Fruit fly (Drosophila melanogaster) whole organism, embryonic: ENCODE data around the gene Tti1.

Experiments
- CG1024 ChIP-seq: fragments of 200-800 bp; sonication (Bioruptor generic); IDR thresholded peaks from 2 replicates; pipeline ENCODE4 v1.3.6; 2022; ENCODE audit warnings: missing biosample characterization, missing genetic modification characterization
- CG11723 ChIP-seq: fragments of 200-800 bp; sonication (Bioruptor generic); optimal IDR thresholded peaks from 2 replicates; lab custom pipeline; 2017; ENCODE audit warnings: missing biosample characterization, mild to moderate bottlenecking, missing genetic modification characterization
- CG14860 ChIP-seq: fragments of 200-800 bp; sonication (Bioruptor generic); IDR thresholded peaks from 3 replicates; pipeline ENCODE4 v1.3.6; 2022; ENCODE audit warnings: missing biosample characterization, missing genetic modification characterization; ENCODE audit not compliant: partially characterized antibody
- CG18599 ChIP-seq: fragments of 200-800 bp; sonication (Bioruptor generic); optimal IDR thresholded peaks from 3 replicates; lab custom pipeline; 2017; ENCODE audit warnings: missing biosample characterization, missing genetic modification characterization, mild to moderate bottlenecking, moderate library complexity, missing genetic modification reagents
- CG32767 ChIP-seq: fragments of 200-800 bp; sonication (Bioruptor generic); IDR thresholded peaks from 2 replicates; pipeline ENCODE4 v1.3.6; 2022; ENCODE audit warnings: missing biosample characterization, missing genetic modification characterization
- CG3838 ChIP-seq: fragments of 200-800 bp; sonication (Bioruptor generic); optimal IDR thresholded peaks from 3 replicates; lab custom pipeline; 2016; ENCODE audit warnings: missing biosample characterization, missing genetic modification characterization
- CG4424 ChIP-seq: fragments of 200-800 bp; sonication (Bioruptor generic); optimal IDR thresholded peaks from 3 replicates; lab custom pipeline; 2016; ENCODE audit warnings: missing biosample characterization, missing genetic modification characterization
- CG4707 ChIP-seq: fragments of 200-800 bp; sonication (Bioruptor generic); optimal IDR thresholded peaks from 2 replicates; lab custom pipeline; 2018; ENCODE audit warnings: missing biosample characterization, mild to moderate bottlenecking, missing genetic modification characterization, moderate library complexity
- CG6254 ChIP-seq: fragments of 200-800 bp; sonication (Bioruptor generic); optimal IDR thresholded peaks from 3 replicates; lab custom pipeline; 2017; ENCODE audit warnings: mild to moderate bottlenecking, missing biosample characterization, missing genetic modification reagents, missing genetic modification characterization
- CG6654 ChIP-seq: fragments of 200-800 bp; sonication (Bioruptor generic); optimal IDR thresholded peaks from 2 replicates; lab custom pipeline; 2017; ENCODE audit warnings: missing biosample characterization, mild to moderate bottlenecking, missing genetic modification characterization
- CG7928 ChIP-seq: fragments of 200-800 bp; sonication (Bioruptor generic); optimal IDR thresholded peaks from 2 replicates; lab custom pipeline; 2017; ENCODE audit warnings: missing biosample characterization, mild to moderate bottlenecking, missing genetic modification characterization
- CG8359 ChIP-seq: fragments of 200-800 bp; sonication (Bioruptor generic); optimal IDR thresholded peaks from 2 replicates; lab custom pipeline; 2017; ENCODE audit warnings: missing biosample characterization, mild to moderate bottlenecking, missing genetic modification characterization, borderline replicate concordance
- D ChIP-seq, 2 experiments: fragments of 200-800 bp in 1 of 2; fragments of >200 bp in 1 of 2; sonication (Bioruptor generic) in 1 of 2; optimal IDR thresholded peaks; 2 replicates in 1 of 2; 3 replicates in 1 of 2; lab custom pipeline; 2017; ENCODE audit warnings: mild to moderate bottlenecking in 1 of 2, missing biosample characterization in 1 of 2, missing genetic modification characterization in 1 of 2, missing genetic modification reagents in 1 of 2
- Dek ChIP-seq: fragments of 200-800 bp; sonication (Bioruptor generic); optimal IDR thresholded peaks from 3 replicates; lab custom pipeline; 2019; ENCODE audit warnings: missing biosample characterization, mild to moderate bottlenecking, missing genetic modification characterization, moderate library complexity
- Doc3 ChIP-seq: fragments of 200-800 bp; sonication (Bioruptor generic); IDR thresholded peaks from 3 replicates; pipeline ENCODE4 v1.3.6; 2022; ENCODE audit warnings: missing biosample characterization, missing genetic modification characterization; ENCODE audit not compliant: partially characterized antibody
- Dp ChIP-seq: fragments of 200-800 bp; sonication (Bioruptor generic); optimal IDR thresholded peaks from 2 replicates; lab custom pipeline; 2018; ENCODE audit warnings: missing biosample characterization, mild to moderate bottlenecking, missing genetic modification characterization, moderate library complexity
- H15 ChIP-seq: fragments of 200-800 bp; sonication (Bioruptor generic); IDR thresholded peaks from 3 replicates; pipeline ENCODE4 v1.3.6; 2022; ENCODE audit warnings: missing biosample characterization, missing genetic modification characterization
- HLH4C ChIP-seq: fragments of 200-800 bp; sonication (Bioruptor generic); IDR thresholded peaks from 3 replicates; pipeline ENCODE4 v1.3.6; 2022; ENCODE audit warnings: missing biosample characterization, missing genetic modification characterization; ENCODE audit not compliant: partially characterized antibody
- HLHmδ ChIP-seq: fragments of 200-800 bp; sonication (Bioruptor generic); optimal IDR thresholded peaks from 2 replicates; lab custom pipeline; 2018; ENCODE audit warnings: missing biosample characterization, mild to moderate bottlenecking, missing genetic modification characterization, moderate library complexity
- HmgZ ChIP-seq: fragments of 200-800 bp; sonication (Bioruptor generic); optimal IDR thresholded peaks from 2 replicates; lab custom pipeline; 2018; ENCODE audit warnings: missing biosample characterization, mild to moderate bottlenecking, missing genetic modification characterization
- Hr51 ChIP-seq, 2 experiments: fragments of 200-800 bp; sonication (Bioruptor generic); optimal IDR thresholded peaks; 2 replicates in 1 of 2; 3 replicates in 1 of 2; lab custom pipeline; 2016 to 2018; ENCODE audit warnings: missing biosample characterization in 2 of 2, missing genetic modification characterization in 2 of 2, mild to moderate bottlenecking in 1 of 2, moderate library complexity in 1 of 2
- Jarid2 ChIP-seq: fragments of 200-800 bp; sonication (Bioruptor generic); optimal IDR thresholded peaks from 3 replicates; lab custom pipeline; 2017; ENCODE audit warnings: mild to moderate bottlenecking, missing biosample characterization, missing genetic modification reagents, missing genetic modification characterization
- Mrtf ChIP-seq: fragments of 200-800 bp; sonication (Bioruptor generic); IDR thresholded peaks from 3 replicates; pipeline ENCODE4 v1.3.6; 2022; ENCODE audit warnings: missing biosample characterization, missing genetic modification characterization
- Optix ChIP-seq: fragments of 200-800 bp; sonication (Bioruptor generic); IDR thresholded peaks from 3 replicates; pipeline ENCODE4 v1.3.6; 2022; ENCODE audit warnings: missing biosample characterization, missing genetic modification characterization
- ab ChIP-seq: fragments of 200-800 bp; sonication (Bioruptor generic); optimal IDR thresholded peaks from 2 replicates; lab custom pipeline; 2016; ENCODE audit warnings: missing biosample characterization, missing genetic modification characterization
- aop ChIP-seq: fragments of 200-800 bp; sonication (Bioruptor generic); IDR thresholded peaks from 2 replicates; pipeline ENCODE4 v1.3.6; 2022; ENCODE audit warnings: missing biosample characterization, missing genetic modification characterization
- ara ChIP-seq: fragments of 200-800 bp; sonication (Bioruptor generic); IDR thresholded peaks from 2 replicates; pipeline ENCODE4 v1.3.6; 2022; ENCODE audit warnings: missing biosample characterization, missing genetic modification characterization
- chn ChIP-seq: fragments of 200-800 bp; sonication (Bioruptor generic); optimal IDR thresholded peaks from 2 replicates; lab custom pipeline; 2016; ENCODE audit warnings: missing biosample characterization, missing genetic modification characterization
- crc ChIP-seq: fragments of 200-800 bp; sonication (Bioruptor generic); optimal IDR thresholded peaks from 2 replicates; lab custom pipeline; 2016; ENCODE audit warnings: missing biosample characterization, missing genetic modification characterization
- cwo ChIP-seq: fragments of 200-800 bp; sonication (Bioruptor generic); optimal IDR thresholded peaks from 3 replicates; lab custom pipeline; 2017; ENCODE audit warnings: missing biosample characterization, missing genetic modification characterization, mild to moderate bottlenecking, moderate library complexity, missing genetic modification reagents
- dmrt11E ChIP-seq: fragments of 200-800 bp; sonication (Bioruptor generic); optimal IDR thresholded peaks from 3 replicates; lab custom pipeline; 2018; ENCODE audit warnings: missing biosample characterization, mild to moderate bottlenecking, missing genetic modification characterization, moderate library complexity
- esg ChIP-seq: fragments of 200-800 bp; sonication (Bioruptor generic); conservative IDR thresholded peaks from 2 replicates; pipeline ENCODE4 v1.3.6; 2022; ENCODE audit warnings: missing biosample characterization, missing genetic modification characterization
- fd3F ChIP-seq: fragments of 200-800 bp; sonication (Bioruptor generic); optimal IDR thresholded peaks from 2 replicates; lab custom pipeline; 2018; ENCODE audit warnings: missing biosample characterization, mild to moderate bottlenecking, missing genetic modification characterization, moderate library complexity
- gce ChIP-seq: fragments of 200-800 bp; sonication (Bioruptor generic); IDR thresholded peaks from 3 replicates; pipeline ENCODE4 v1.3.6; 2022; ENCODE audit warnings: missing biosample characterization, missing genetic modification characterization
- gcm2 ChIP-seq: fragments of 200-800 bp; sonication (Bioruptor generic); optimal IDR thresholded peaks from 2 replicates; lab custom pipeline; 2016; ENCODE audit warnings: missing biosample characterization, missing genetic modification characterization
- h ChIP-seq: fragments of >200 bp; optimal IDR thresholded peaks from 2 replicates; lab custom pipeline; 2017
- jing ChIP-seq: fragments of 200-800 bp; sonication (Bioruptor generic); optimal IDR thresholded peaks from 2 replicates; lab custom pipeline; 2018; ENCODE audit warnings: missing biosample characterization, mild to moderate bottlenecking, missing genetic modification characterization
- kah ChIP-seq: fragments of 200-800 bp; sonication (Bioruptor generic); optimal IDR thresholded peaks from 2 replicates; lab custom pipeline; 2018; ENCODE audit warnings: missing biosample characterization, mild to moderate bottlenecking, missing genetic modification characterization
- kay ChIP-seq: fragments of 200-800 bp; sonication (Bioruptor generic); optimal IDR thresholded peaks from 2 replicates; lab custom pipeline; 2016; ENCODE audit warnings: missing biosample characterization, missing genetic modification characterization
- lov ChIP-seq, 2 experiments: fragments of 200-800 bp in 1 of 2; fragments of >200 bp in 1 of 2; sonication (Bioruptor generic) in 1 of 2; IDR thresholded peaks in 1 of 2; optimal IDR thresholded peaks in 1 of 2; 2 replicates in 1 of 2; 3 replicates in 1 of 2; pipeline versions ENCODE4 v1.3.6 to Lab custom; 2017 to 2022; ENCODE audit warnings: missing biosample characterization in 1 of 2, missing genetic modification characterization in 1 of 2
- luna ChIP-seq: fragments of 200-800 bp; sonication (Bioruptor generic); optimal IDR thresholded peaks from 2 replicates; lab custom pipeline; 2016; ENCODE audit warnings: missing biosample characterization, missing genetic modification characterization
- nerfin-2 ChIP-seq: fragments of 200-800 bp; sonication (Bioruptor generic); IDR thresholded peaks from 2 replicates; pipeline ENCODE4 v1.3.6; 2022; ENCODE audit warnings: missing biosample characterization, missing genetic modification characterization; ENCODE audit not compliant: partially characterized antibody
- nmo ChIP-seq: fragments of 200-800 bp; sonication (Bioruptor generic); optimal IDR thresholded peaks from 2 replicates; lab custom pipeline; 2018; ENCODE audit warnings: missing biosample characterization, mild to moderate bottlenecking, missing genetic modification characterization, moderate library complexity
- pan ChIP-seq, 4 experiments: fragments of >200 bp in 3 of 4; fragments of 200-800 bp in 1 of 4; sonication (Bioruptor generic) in 1 of 4; optimal IDR thresholded peaks in 3 of 4; IDR thresholded peaks in 1 of 4; 2 replicates each; pipeline versions ENCODE4 v1.3.6 to Lab custom; 2017 to 2022; ENCODE audit warnings: missing biosample characterization in 2 of 4, missing genetic modification characterization in 2 of 4, mixed read lengths in 1 of 4
- pzg ChIP-seq: fragments of 200-800 bp; sonication (Bioruptor generic); optimal IDR thresholded peaks from 3 replicates; lab custom pipeline; 2018; ENCODE audit warnings: missing biosample characterization, mild to moderate bottlenecking, missing genetic modification characterization, moderate library complexity
- shn ChIP-seq: fragments of 200-800 bp; sonication (Bioruptor generic); optimal IDR thresholded peaks from 3 replicates; lab custom pipeline; 2016; ENCODE audit warnings: missing biosample characterization, missing genetic modification characterization
- trh ChIP-seq: fragments of 200-800 bp; sonication (Bioruptor generic); optimal IDR thresholded peaks from 2 replicates; lab custom pipeline; 2016; ENCODE audit warnings: missing biosample characterization, missing genetic modification characterization

The Tti1 gene

DNA sequence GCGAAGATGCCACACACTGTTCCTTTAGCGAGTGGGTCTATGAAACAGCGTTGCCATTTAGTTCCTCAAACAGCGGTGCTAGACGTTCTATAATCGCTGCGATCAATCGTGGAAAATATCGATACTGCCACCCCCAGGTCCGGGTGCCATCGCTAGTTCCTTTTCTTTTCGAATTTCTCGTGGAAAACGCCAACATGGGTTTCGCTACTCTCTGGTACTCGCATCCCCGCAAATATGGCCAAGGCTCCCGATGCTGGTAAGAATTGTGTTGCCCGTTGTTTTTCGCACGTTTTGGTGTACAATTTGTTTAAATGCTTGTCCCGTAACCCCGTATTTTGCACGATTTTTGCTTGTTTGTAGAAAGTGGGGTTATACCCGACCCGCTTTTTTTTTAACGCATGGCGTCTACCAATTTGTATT is 23.5 kb upstream of the Tti1 start, which contains the start of gene RpS29 (continued):
- peak; percentile 48 for TF ChIP-seq cwo
- TF ChIP-seq nmo (GFP tag; lab: Kevin White, UChicago) = peak; percentile 78
- TF ChIP-seq HLHmδ (GFP tag; lab: Kevin White, UChicago) = peak; percentile 54
- peak; percentile 79 for TF ChIP-seq CG14860
- peak; percentile 45 for TF ChIP-seq kah (GFP tag; lab: Kevin White, UChicago)
- peak; percentile 74 for TF ChIP-seq CG7928
- peak; percentile 54 for TF ChIP-seq dmrt11E (tag; lab: Kevin White, UChicago)
- TF ChIP-seq CG3838 (GFP tag; lab: Kevin White, UChicago) = no peak
- no peak for TF ChIP-seq CG4707 (GFP tag; lab: Kevin White, UChicago)
- no peak for TF ChIP-seq CG6254 (GFP tag; lab: Kevin White, UChicago)
- TF ChIP-seq CG4424 (GFP tag; lab: Kevin White, UChicago) = peak; percentile 70
- TF ChIP-seq Dp (GFP tag; lab: Kevin White, UChicago) = peak; percentile 99
- peak; percentile 68; the same call in 1 of the 3 replicates for TF ChIP-seq H15 (GFP tag; lab: Robert Waterston, UW)
- no peak for TF ChIP-seq D (optimal IDR thresholded peaks at IDR 0.05; lab: Kevin White, UChicago)
- TF ChIP-seq D (GFP tag; optimal IDR thresholded peaks at IDR 0.05; lab: Kevin White, UChicago) = peak; percentile 60
- peak; percentile 100 for TF ChIP-seq pzg (GFP tag; lab: Kevin White, UChicago)
- TF ChIP-seq gce (GFP tag; lab: Robert Waterston, UW) = peak; percentile 55; the same call in 1 of the 3 replicates
- TF ChIP-seq CG11723 (GFP tag; lab: Kevin White, UChicago) = peak; percentile 68
- peak; percentile 57 for TF ChIP-seq ab (GFP tag; lab: Kevin White, UChicago)
- TF ChIP-seq Jarid2 (GFP tag; lab: Kevin White, UChicago) = peak; percentile 63
- TF ChIP-seq Mrtf (GFP tag; lab: Robert Waterston, UW) = peak; percentile 71
- TF ChIP-seq CG8359 (GFP tag; lab: Kevin White, UChicago) = no peak
- TF ChIP-seq h = no peak
- TF ChIP-seq gcm2 (GFP tag; lab: Kevin White, UChicago) = peak; percentile 62
- TF ChIP-seq Hr51 (GFP tag; optimal IDR thresholded peaks at IDR 0.05; lab: Kevin White, UChicago) = peak; percentile 50 to 85
- peak; percentile 64 for TF ChIP-seq CG1024 (GFP tag; lab: Robert Waterston, UW)
- TF ChIP-seq Optix (GFP tag; lab: Robert Waterston, UW) = peak; percentile 46; the same call in 1 of the 3 replicates
- TF ChIP-seq nerfin-2 (GFP tag; lab: Robert Waterston, UW) = peak; percentile 70
- peak; percentile 69 for TF ChIP-seq crc (GFP tag; lab: Kevin White, UChicago)
- TF ChIP-seq CG32767 (GFP tag; lab: Robert Waterston, UW) = peak; percentile 57; the same call in 1 of the 2 replicates
- peak; percentile 77 for TF ChIP-seq Dek (tag; lab: Kevin White, UChicago)
- TF ChIP-seq trh = peak; percentile 53
- TF ChIP-seq chn = peak; percentile 82
- TF ChIP-seq ara = peak; percentile 60; the same call in 1 of the 2 replicates
- peak; percentile 86 for TF ChIP-seq CG18599 (GFP tag; lab: Kevin White, UChicago)
- peak; percentile 31; the same call in 1 of the 2 replicates for TF ChIP-seq esg
- peak; percentile 85 for TF ChIP-seq Doc3 (GFP tag; lab: Robert Waterston, UW)
- TF ChIP-seq CG6654 (GFP tag; lab: Kevin White, UChicago) = peak; percentile 1
- TF ChIP-seq shn (GFP tag; lab: Kevin White, UChicago) = peak; percentile 88
- peak; percentile 55 for TF ChIP-seq fd3F (GFP tag; lab: Kevin White, UChicago)
- peak; percentile 97 for TF ChIP-seq aop (GFP tag; lab: Robert Waterston, UW)
- TF ChIP-seq jing (GFP tag; lab: Kevin White, UChicago) = no peak
- TF ChIP-seq kay (GFP tag; lab: Kevin White, UChicago) = peak; percentile 32
- peak; percentile 95 for TF ChIP-seq HmgZ (tag; lab: Kevin White, UChicago)
- TF ChIP-seq HLH4C (GFP tag; lab: Robert Waterston, UW) = peak; percentile 82
- peak; percentile 88 for TF ChIP-seq luna (GFP tag; lab: Kevin White, UChicago)
- no peak for TF ChIP-seq lov (optimal IDR thresholded peaks at IDR 0.05; lab: Kevin White, UChicago)
- peak; percentile 62; the same call in 1 of the 3 replicates for TF ChIP-seq lov (GFP tag; IDR thresholded peaks at IDR 0.05; lab: Robert Waterston, UW)
- TF ChIP-seq pan (optimal IDR thresholded peaks at IDR 0.05; lab: Kevin White, UChicago) = no peak
- peak in 1 of 2 experiments; percentile 76 for TF ChIP-seq pan (GFP tag; optimal IDR thresholded peaks at IDR 0.05 in 1 of 2, IDR thresholded peaks at IDR 0.05 in 1 of 2)
